Worm (Caenorhabditis elegans): Measurements from ENCODE around the gene pqn-76.

DNA sequence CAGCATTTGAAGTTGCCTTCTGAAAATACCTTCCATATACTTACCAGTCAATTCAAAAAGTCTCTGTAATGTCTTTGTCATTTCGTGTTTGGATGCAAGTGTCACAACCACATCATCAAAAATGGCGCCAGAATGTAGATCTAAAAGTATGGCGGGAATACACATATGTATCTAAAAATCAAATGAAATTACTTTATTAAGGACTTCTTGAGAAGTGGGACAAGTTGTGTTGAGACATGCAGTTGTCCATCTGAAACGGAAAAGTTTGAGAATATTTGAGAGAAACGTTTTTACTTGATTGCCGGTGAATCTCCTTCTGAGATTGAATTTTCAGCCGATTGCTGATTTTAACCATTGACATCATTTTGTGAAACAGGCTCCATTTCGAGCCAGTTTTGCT, 13.1 kb downstream of the pqn-76 start:
- no peak for TF ChIP-seq unc-62 (GFP tag; optimal IDR thresholded peaks at IDR 0.05)
- TF ChIP-seq C04F5.9 (tag; optimal IDR thresholded peaks at IDR 0.05), result no peak
